Fruit fly (Drosophila melanogaster) whole organism, wandering third instar larva: ENCODE measurements around the gene CG2909.

Experiments
- CG32264 ChIP-seq: fragments of 200-800 bp; sonication (Bioruptor generic); optimal IDR thresholded peaks from 2 replicates; lab custom pipeline; 2016; ENCODE audit warnings: missing biosample characterization, missing genetic modification characterization
- CG9705 ChIP-seq: fragments of 200-800 bp; sonication (Bioruptor generic); optimal IDR thresholded peaks from 2 replicates; lab custom pipeline; 2018; ENCODE audit warnings: missing biosample characterization, mild to moderate bottlenecking, missing genetic modification characterization
- CrebA ChIP-seq: fragments of 200-800 bp; sonication (Bioruptor generic); optimal IDR thresholded peaks from 2 replicates; lab custom pipeline; 2016; ENCODE audit warnings: missing biosample characterization, mild to moderate bottlenecking, missing genetic modification characterization, borderline replicate concordance
- Dfd ChIP-seq: fragments of >200 bp; optimal IDR thresholded peaks from 2 replicates; lab custom pipeline; 2017; ENCODE audit warnings: missing biosample characterization, missing genetic modification characterization
- Dif ChIP-seq: fragments of 200-275, 200-300 bp; sonication (Bioruptor generic); optimal IDR thresholded peaks from 2 replicates; lab custom pipeline; 2018; ENCODE audit warnings: missing biosample characterization, missing genetic modification characterization; ENCODE audit not compliant: partially characterized antibody
- GATAd ChIP-seq: sonication (Bioruptor generic); optimal IDR thresholded peaks from 2 replicates; lab custom pipeline; 2016; ENCODE audit warnings: missing biosample characterization, missing genetic modification characterization
- HLH106 ChIP-seq: fragments of 200-800 bp; optimal IDR thresholded peaks from 3 replicates; lab custom pipeline; 2019; ENCODE audit warnings: missing biosample characterization, mild to moderate bottlenecking, missing genetic modification characterization, moderate library complexity
- Hnf4 ChIP-seq: fragments of 200-800 bp; sonication (Bioruptor generic); optimal IDR thresholded peaks from 2 replicates; lab custom pipeline; 2016; ENCODE audit warnings: missing biosample characterization, mild to moderate bottlenecking, missing genetic modification characterization
- Hr78 ChIP-seq: fragments of >200 bp; optimal IDR thresholded peaks from 2 replicates; lab custom pipeline; 2017; ENCODE audit warnings: missing biosample characterization, missing genetic modification characterization
- Hr83 ChIP-seq: fragments of 200-300 bp; sonication (Bioruptor generic); optimal IDR thresholded peaks from 2 replicates; lab custom pipeline; 2016; ENCODE audit warnings: missing biosample characterization, mild to moderate bottlenecking, missing genetic modification characterization, moderate library complexity; ENCODE audit not compliant: poor library complexity, severe bottlenecking
- Jra ChIP-seq: sonication (Bioruptor generic); optimal IDR thresholded peaks from 2 replicates; lab custom pipeline; 2016; ENCODE audit warnings: missing biosample characterization, missing genetic modification characterization
- Mio ChIP-seq: sonication (Bioruptor generic); optimal IDR thresholded peaks from 2 replicates; lab custom pipeline; 2016; ENCODE audit warnings: missing biosample characterization, missing genetic modification characterization
- N ChIP-seq: fragments of >200 bp; optimal IDR thresholded peaks from 2 replicates; lab custom pipeline; 2018; ENCODE audit warnings: missing biosample characterization, missing external identifiers, missing genetic modification characterization
- Rel ChIP-seq, 2 experiments: fragments of 200-800 bp; sonication (Bioruptor generic) in 1 of 2; optimal IDR thresholded peaks; 2 replicates in 1 of 2; 3 replicates in 1 of 2; lab custom pipeline; 2016 to 2019; ENCODE audit warnings: mild to moderate bottlenecking in 2 of 2, missing biosample characterization in 2 of 2, missing genetic modification characterization in 2 of 2, moderate library complexity in 1 of 2
- Sp1 ChIP-seq: fragments of 200-800 bp; sonication (Bioruptor generic); optimal IDR thresholded peaks from 3 replicates; lab custom pipeline; 2019; ENCODE audit warnings: missing biosample characterization, mild to moderate bottlenecking, missing genetic modification characterization, moderate library complexity
- Vsx2 ChIP-seq: fragments of 200-300, 225-300 bp; sonication (Bioruptor generic); optimal IDR thresholded peaks from 2 replicates; lab custom pipeline; 2018; ENCODE audit warnings: missing biosample characterization, missing genetic modification characterization; ENCODE audit not compliant: partially characterized antibody
- dl ChIP-seq, 2 experiments: fragments of 175-275, 200-275 bp in 1 of 2; fragments of 200-275 bp in 1 of 2; sonication (Bioruptor generic); optimal IDR thresholded peaks; lab custom pipeline; 2018; ENCODE audit warnings: mild to moderate bottlenecking in 2 of 2, missing biosample characterization in 2 of 2, missing genetic modification characterization in 2 of 2, moderate library complexity in 2 of 2; ENCODE audit not compliant: partially characterized antibody in 2 of 2, insufficient read depth in 1 of 2
- dmrt93B ChIP-seq: fragments of 200-800 bp; sonication (Bioruptor generic); optimal IDR thresholded peaks from 2 replicates; lab custom pipeline; 2018; ENCODE audit warnings: missing biosample characterization, mild to moderate bottlenecking, missing genetic modification characterization
- dsf ChIP-seq: sonication (Bioruptor generic); optimal IDR thresholded peaks from 2 replicates; lab custom pipeline; 2016; ENCODE audit warnings: missing biosample characterization, missing genetic modification characterization, borderline replicate concordance
- ey ChIP-seq: fragments of 200-800 bp; sonication (Bioruptor generic); optimal IDR thresholded peaks from 2 replicates; lab custom pipeline; 2016; ENCODE audit warnings: missing biosample characterization, missing genetic modification characterization
- foxo ChIP-seq, 2 experiments: fragments of 200-800 bp; sonication (Bioruptor generic); optimal IDR thresholded peaks; 2 replicates in 1 of 2; 3 replicates in 1 of 2; lab custom pipeline; 2016 to 2017; ENCODE audit warnings: missing biosample characterization in 2 of 2, missing genetic modification characterization in 2 of 2
- fru ChIP-seq: fragments of 200-800 bp; sonication (Bioruptor generic); optimal IDR thresholded peaks from 3 replicates; lab custom pipeline; 2016; ENCODE audit warnings: missing biosample characterization, mild to moderate bottlenecking, missing genetic modification characterization
- jim ChIP-seq: fragments of 175-275, 200-325 bp; sonication (Bioruptor generic); optimal IDR thresholded peaks from 2 replicates; lab custom pipeline; 2016; ENCODE audit warnings: missing biosample characterization, mild to moderate bottlenecking, missing genetic modification characterization
- lola ChIP-seq: fragments of >200 bp; optimal IDR thresholded peaks from 2 replicates; lab custom pipeline; 2017; ENCODE audit warnings: missing biosample characterization, missing genetic modification characterization
- pan ChIP-seq: fragments of >200 bp; optimal IDR thresholded peaks from 2 replicates; lab custom pipeline; 2017
- psq ChIP-seq: fragments of 200-800 bp; sonication (Bioruptor generic); optimal IDR thresholded peaks from 3 replicates; lab custom pipeline; 2017; ENCODE audit warnings: missing biosample characterization, mild to moderate bottlenecking, missing genetic modification characterization, moderate library complexity
- rgr ChIP-seq: fragments of 200-800 bp; sonication (Bioruptor generic); optimal IDR thresholded peaks from 3 replicates; lab custom pipeline; 2016; ENCODE audit warnings: missing biosample characterization, mild to moderate bottlenecking, missing genetic modification characterization
- sage ChIP-seq: fragments of 200-800 bp; sonication (Bioruptor generic); optimal IDR thresholded peaks from 2 replicates; lab custom pipeline; 2016; ENCODE audit warnings: missing biosample characterization, mild to moderate bottlenecking, missing genetic modification characterization
- tai ChIP-seq: sonication (Bioruptor generic); optimal IDR thresholded peaks from 2 replicates; lab custom pipeline; 2016; ENCODE audit warnings: missing biosample characterization, missing genetic modification characterization
- usp ChIP-seq: fragments of >200 bp; optimal IDR thresholded peaks from 2 replicates; lab custom pipeline; 2017; ENCODE audit warnings: missing biosample characterization, missing genetic modification characterization

The CG2909 gene

dm6 chrX:10331718-10332117 lies 5.5 kb downstream of the CG2909 start, which contains the start of gene CG15306:
Gene CG15306, minus strand, starts transcription at chrX:10331818.
- no peak for TF ChIP-seq foxo (GFP tag; optimal IDR thresholded peaks at IDR 0.05; lab: Kevin White, UChicago)
- no peak for TF ChIP-seq psq (GFP tag; lab: Kevin White, UChicago)
- no peak for TF ChIP-seq jim (GFP tag; lab: Kevin White, UChicago)
- no peak for TF ChIP-seq CG9705 (GFP tag; lab: Kevin White, UChicago)
- no peak for TF ChIP-seq Hr78 (GFP tag; lab: Kevin White, UChicago)
- TF ChIP-seq tai = no peak
- no peak for TF ChIP-seq Dfd (GFP tag; lab: Kevin White, UChicago)
- no peak for TF ChIP-seq HLH106
- TF ChIP-seq GATAd = no peak
- TF ChIP-seq Jra (GFP tag; lab: Kevin White, UChicago) = no peak
- TF ChIP-seq pan (lab: Kevin White, UChicago) = no peak
- TF ChIP-seq, all 38 proteins: peak for 0

dm6 chrX:10333352-10333751 lies 7.1 kb downstream of the CG2909 start, which contains the start of gene CG43740:
Gene CG43740, plus strand, starts transcription at chrX:10333652.
- TF ChIP-seq Vsx2 (GFP tag; lab: Kevin White, UChicago) (no peak), CrebA (GFP tag; lab: Kevin White, UChicago) (no peak), Hr83 (no peak), pan (lab: Kevin White, UChicago) (no peak), dsf (GFP tag; lab: Kevin White, UChicago) (no peak), N (GFP tag; lab: Kevin White, UChicago) (no peak), dl (GFP tag; optimal IDR thresholded peaks at IDR 0.05; lab: Kevin White, UChicago; ENCODE audit: insufficient read depth in 1 of 2, partially characterized antibody in 2 of 2) (no peak), fru (no peak), Hnf4 (GFP tag; lab: Kevin White, UChicago) (no peak), dmrt93B (GFP tag; lab: Kevin White, UChicago) (no peak), Dif (GFP tag; lab: Kevin White, UChicago) (no peak), CG32264 (GFP tag; lab: Kevin White, UChicago) (no peak)

- peak; percentile 91 for TF ChIP-seq Dfd (GFP tag; lab: Kevin White, UChicago)
- TF ChIP-seq pan (lab: Kevin White, UChicago) = no peak
Measured at dm6 chrX:10340492-10340891, 14.2 kb downstream of the CG2909 start.

dm6 chrX:10347979-10348692 lies 21.9 kb downstream of the CG2909 start:
- no peak for TF ChIP-seq ey (GFP tag; lab: Kevin White, UChicago)
- TF ChIP-seq rgr (GFP tag; lab: Kevin White, UChicago) = no peak
- no peak for TF ChIP-seq Hr83
- TF ChIP-seq Mio = no peak
- TF ChIP-seq sage (GFP tag; lab: Kevin White, UChicago) = no peak
- TF ChIP-seq CG9705 (GFP tag; lab: Kevin White, UChicago) = no peak
- no peak for TF ChIP-seq N (GFP tag; lab: Kevin White, UChicago)
- no peak for TF ChIP-seq usp (GFP tag; lab: Kevin White, UChicago)
- TF ChIP-seq Rel (GFP tag; optimal IDR thresholded peaks at IDR 0.05; lab: Kevin White, UChicago) = no peak
- no peak for TF ChIP-seq Rel (tag; optimal IDR thresholded peaks at IDR 0.05; lab: Kevin White, UChicago)
- no peak for TF ChIP-seq dmrt93B (GFP tag; lab: Kevin White, UChicago)
- TF ChIP-seq jim (GFP tag; lab: Kevin White, UChicago) = no peak
- no peak for TF ChIP-seq Sp1 (GFP tag; lab: Kevin White, UChicago)
- TF ChIP-seq Vsx2 (GFP tag; lab: Kevin White, UChicago) = no peak
- no peak for TF ChIP-seq CrebA (GFP tag; lab: Kevin White, UChicago)
- no peak for TF ChIP-seq HLH106
- TF ChIP-seq lola = no peak
- no peak for TF ChIP-seq pan (lab: Kevin White, UChicago)
- no peak for TF ChIP-seq fru
- TF ChIP-seq CG32264 (GFP tag; lab: Kevin White, UChicago) = no peak
- TF ChIP-seq foxo (GFP tag; optimal IDR thresholded peaks at IDR 0.05; lab: Kevin White, UChicago) = no peak
- TF ChIP-seq, all 38 proteins: peak for 0
